Worm (Caenorhabditis elegans) whole organism, early embryonic: ENCODE data around the gene cest-8.

Experiments
- B0310.2 ChIP-seq: sonication (generic microtip); optimal IDR thresholded peaks from 2 replicates; lab custom pipeline; 2016; ENCODE audit warnings: mild to moderate bottlenecking, missing genetic modification characterization, missing compliant biosample characterization
- F13C5.2 ChIP-seq: sonication (generic microtip); optimal IDR thresholded peaks from 2 replicates; lab custom pipeline; 2017; ENCODE audit warnings: mild to moderate bottlenecking, missing genetic modification characterization, inconsistent platforms, missing compliant biosample characterization
- aly-1 ChIP-seq: sonication (generic microtip); optimal IDR thresholded peaks from 2 replicates; lab custom pipeline; 2016; ENCODE audit warnings: missing genetic modification characterization, missing compliant biosample characterization
- ama-1 ChIP-seq: fragments of 150-350 bp; optimal IDR thresholded peaks from 2 replicates; lab custom pipeline; 2014
- ceh-13 ChIP-seq: fragments of 200-800 bp; sonication (Bioruptor generic); optimal IDR thresholded peaks from 2 replicates; lab custom pipeline; 2018; ENCODE audit warnings: mild to moderate bottlenecking, missing genetic modification characterization, missing compliant biosample characterization
- ceh-36 ChIP-seq: sonication (generic microtip); optimal IDR thresholded peaks from 2 replicates; lab custom pipeline; 2016; ENCODE audit warnings: missing genetic modification characterization, inconsistent platforms, missing compliant biosample characterization
- ets-7 ChIP-seq: sonication (generic microtip); optimal IDR thresholded peaks from 2 replicates; lab custom pipeline; 2016; ENCODE audit warnings: missing genotype, missing genetic modification characterization, missing compliant biosample characterization
- flt-1 ChIP-seq: fragments of 200-800 bp; sonication (Bioruptor generic); IDR thresholded peaks from 2 replicates; pipeline ENCODE4 v1.3.6; 2022; ENCODE audit warnings: missing genetic modification characterization, missing compliant biosample characterization
- hmbx-1 ChIP-seq: sonication (generic microtip); optimal IDR thresholded peaks from 2 replicates; lab custom pipeline; 2016; ENCODE audit warnings: mild to moderate bottlenecking, missing genetic modification characterization, missing compliant biosample characterization
- hmg-4 ChIP-seq: fragments of 200-800 bp; sonication (Bioruptor generic); optimal IDR thresholded peaks from 2 replicates; lab custom pipeline; 2018; ENCODE audit warnings: mild to moderate bottlenecking, missing genetic modification characterization, missing compliant biosample characterization
- hnd-1 ChIP-seq: sonication (generic microtip); optimal IDR thresholded peaks from 2 replicates; lab custom pipeline; 2016; ENCODE audit warnings: missing genetic modification characterization, missing compliant biosample characterization
- pes-1 ChIP-seq: fragments of 200-800 bp; sonication (Bioruptor generic); IDR thresholded peaks from 2 replicates; pipeline ENCODE4 v1.3.6; 2022; ENCODE audit warnings: missing genetic modification reagents, missing genetic modification characterization, missing compliant biosample characterization
- scrt-1 ChIP-seq: fragments of 200-800 bp; sonication (Bioruptor generic); IDR thresholded peaks from 2 replicates; pipeline ENCODE4 v1.3.6; 2022; ENCODE audit warnings: missing genetic modification characterization, missing compliant biosample characterization
- sea-1 ChIP-seq: fragments of 200-800 bp; sonication (Bioruptor generic); conservative IDR thresholded peaks from 2 replicates; pipeline ENCODE4 v1.3.6; 2022; ENCODE audit warnings: missing genetic modification characterization, missing compliant biosample characterization
- tbx-11 ChIP-seq: fragments of 200-800 bp; sonication (Bioruptor generic); IDR thresholded peaks from 2 replicates; pipeline ENCODE4 v1.3.6; 2022; ENCODE audit warnings: missing genetic modification characterization, missing compliant biosample characterization
- tbx-37 ChIP-seq: fragments of 200-800 bp; sonication (Bioruptor generic); conservative IDR thresholded peaks from 2 replicates; pipeline ENCODE4 v1.3.6; 2022; ENCODE audit warnings: missing genetic modification reagents, missing genetic modification characterization, missing compliant biosample characterization
- tra-4 ChIP-seq: sonication (generic microtip); optimal IDR thresholded peaks from 2 replicates; lab custom pipeline; 2017; ENCODE audit warnings: missing genetic modification characterization, missing compliant biosample characterization

Gene cest-8

ce11 chrX:12184393-12184792, 35.1 kb upstream of the cest-8 start:
- TF ChIP-seq ets-7 (tag; lab: Kevin White, UChicago) (no peak), hnd-1 (tag; lab: Kevin White, UChicago) (no peak), hmg-4 (GFP tag; lab: Kevin White, UChicago) (no peak), F13C5.2 (tag; lab: Kevin White, UChicago) (no peak), ama-1 (lab: Kevin White, UChicago) (no peak), tbx-37 (GFP tag; lab: Robert Waterston, UW) (no peak), ceh-36 (no peak), tbx-11 (GFP tag; lab: Robert Waterston, UW) (no peak), tra-4 (no peak), flt-1 (GFP tag; lab: Robert Waterston, UW) (no peak), B0310.2 (tag; lab: Kevin White, UChicago) (no peak)

ce11 chrX:12185847-12186559, 33.5 kb upstream of the cest-8 start:
- no peak for TF ChIP-seq ama-1 (lab: Kevin White, UChicago)
- no peak for TF ChIP-seq hnd-1 (tag; lab: Kevin White, UChicago)
- no peak for TF ChIP-seq pes-1
- no peak for TF ChIP-seq B0310.2 (tag; lab: Kevin White, UChicago)
- TF ChIP-seq hmg-4 (GFP tag; lab: Kevin White, UChicago) = no peak
- no peak for TF ChIP-seq flt-1 (GFP tag; lab: Robert Waterston, UW)
- TF ChIP-seq hmbx-1 (tag; lab: Kevin White, UChicago) = no peak
- TF ChIP-seq ceh-13 (GFP tag; lab: Kevin White, UChicago) = no peak
- no peak for TF ChIP-seq ceh-36
- TF ChIP-seq tbx-11 (GFP tag; lab: Robert Waterston, UW) = no peak

ce11 chrX:12186592-12186991, 32.9 kb upstream of the cest-8 start:
- TF ChIP-seq tbx-37 (GFP tag; lab: Robert Waterston, UW) = no peak
- no peak for TF ChIP-seq sea-1 (GFP tag; lab: Robert Waterston, UW)
- TF ChIP-seq flt-1 (GFP tag; lab: Robert Waterston, UW) = no peak
- TF ChIP-seq ceh-13 (GFP tag; lab: Kevin White, UChicago) = no peak
- TF ChIP-seq hnd-1 (tag; lab: Kevin White, UChicago) = no peak
- no peak for TF ChIP-seq aly-1 (tag; lab: Kevin White, UChicago)
- no peak for TF ChIP-seq tra-4
- TF ChIP-seq B0310.2 (tag; lab: Kevin White, UChicago) = no peak
- no peak for TF ChIP-seq scrt-1 (GFP tag; lab: Robert Waterston, UW)
- no peak for TF ChIP-seq ets-7 (tag; lab: Kevin White, UChicago)
- TF ChIP-seq ama-1 (lab: Kevin White, UChicago) = no peak
- TF ChIP-seq tbx-11 (GFP tag; lab: Robert Waterston, UW) = no peak
- no peak for TF ChIP-seq hmbx-1 (tag; lab: Kevin White, UChicago)
- TF ChIP-seq hmg-4 (GFP tag; lab: Kevin White, UChicago) = no peak
- no peak for TF ChIP-seq ceh-36
- TF ChIP-seq F13C5.2 (tag; lab: Kevin White, UChicago) = no peak

ce11 chrX:12188280-12189071, 31.0 kb upstream of the cest-8 start:
- TF ChIP-seq ets-7 (tag; lab: Kevin White, UChicago) (no peak), scrt-1 (GFP tag; lab: Robert Waterston, UW) (no peak), flt-1 (GFP tag; lab: Robert Waterston, UW) (no peak), ceh-36 (no peak), ceh-13 (GFP tag; lab: Kevin White, UChicago) (no peak), hnd-1 (tag; lab: Kevin White, UChicago) (no peak), tbx-11 (GFP tag; lab: Robert Waterston, UW) (no peak), hmg-4 (GFP tag; lab: Kevin White, UChicago) (peak; percentile 51)

- TF ChIP-seq hmg-4 (GFP tag; lab: Kevin White, UChicago) (no peak), pes-1 (no peak), flt-1 (GFP tag; lab: Robert Waterston, UW) (no peak), ceh-36 (no peak), aly-1 (tag; lab: Kevin White, UChicago) (no peak), ama-1 (lab: Kevin White, UChicago) (no peak), tra-4 (no peak), hmbx-1 (tag; lab: Kevin White, UChicago) (no peak), scrt-1 (GFP tag; lab: Robert Waterston, UW) (no peak)
Observed at ce11 chrX:12197367-12197766, 22.1 kb upstream of the cest-8 start.

- TF ChIP-seq scrt-1 (GFP tag; lab: Robert Waterston, UW) (no peak), F13C5.2 (tag; lab: Kevin White, UChicago) (no peak), tra-4 (no peak), hmbx-1 (tag; lab: Kevin White, UChicago) (no peak), hnd-1 (tag; lab: Kevin White, UChicago) (no peak), hmg-4 (GFP tag; lab: Kevin White, UChicago) (no peak), B0310.2 (tag; lab: Kevin White, UChicago) (no peak), sea-1 (GFP tag; lab: Robert Waterston, UW) (no peak), ama-1 (lab: Kevin White, UChicago) (no peak)
Observed at ce11 chrX:12198298-12198697, 21.2 kb upstream of the cest-8 start.

ce11 chrX:12200577-12200976, 18.9 kb upstream of the cest-8 start:
- TF ChIP-seq hmbx-1 (tag; lab: Kevin White, UChicago) = no peak
- TF ChIP-seq pes-1 = no peak
- TF ChIP-seq hmg-4 (GFP tag; lab: Kevin White, UChicago) = no peak
- TF ChIP-seq ceh-13 (GFP tag; lab: Kevin White, UChicago) = no peak
- TF ChIP-seq ama-1 (lab: Kevin White, UChicago) = no peak
- TF ChIP-seq ceh-36 = no peak
- no peak for TF ChIP-seq tbx-37 (GFP tag; lab: Robert Waterston, UW)
- no peak for TF ChIP-seq tra-4
- TF ChIP-seq ets-7 (tag; lab: Kevin White, UChicago) = no peak
- no peak for TF ChIP-seq tbx-11 (GFP tag; lab: Robert Waterston, UW)
- no peak for TF ChIP-seq F13C5.2 (tag; lab: Kevin White, UChicago)
- no peak for TF ChIP-seq B0310.2 (tag; lab: Kevin White, UChicago)
- TF ChIP-seq hnd-1 (tag; lab: Kevin White, UChicago) = no peak
- no peak for TF ChIP-seq aly-1 (tag; lab: Kevin White, UChicago)
- no peak for TF ChIP-seq flt-1 (GFP tag; lab: Robert Waterston, UW)
- no peak for TF ChIP-seq sea-1 (GFP tag; lab: Robert Waterston, UW)
- TF ChIP-seq scrt-1 (GFP tag; lab: Robert Waterston, UW) = no peak
